Worm (Caenorhabditis elegans) whole organism, L4 larva: ENCODE measurements around the gene R03G8.3.

Source experiments
- D1046.2 ChIP-seq: fragments of 200-800 bp; sonication (Bioruptor generic); IDR thresholded peaks from 2 replicates; pipeline ENCODE4 v1.3.6; 2022; ENCODE audit warnings: missing genetic modification characterization, missing compliant biosample characterization
- F10B5.3 ChIP-seq: sonication (generic microtip); optimal IDR thresholded peaks from 2 replicates; lab custom pipeline; 2016; ENCODE audit warnings: mild to moderate bottlenecking, missing genetic modification characterization, missing compliant biosample characterization
- F37D6.2 ChIP-seq: sonication (generic microtip); optimal IDR thresholded peaks from 2 replicates; lab custom pipeline; 2016; ENCODE audit warnings: mild to moderate bottlenecking, missing genetic modification characterization, missing compliant biosample characterization
- T26A8.4 ChIP-seq: fragments of 200-800 bp; sonication (Bioruptor generic); IDR thresholded peaks from 2 replicates; pipeline ENCODE4 v1.3.6; 2022; ENCODE audit warnings: missing genetic modification characterization, missing compliant biosample characterization
- Y105C5A.15 ChIP-seq: fragments of 200-800 bp; sonication (Bioruptor generic); IDR thresholded peaks from 2 replicates; pipeline ENCODE4 v1.3.6; 2022; ENCODE audit warnings: missing genetic modification characterization, missing compliant biosample characterization
- Y5F2A.4 ChIP-seq: fragments of 200-800 bp; sonication (Bioruptor generic); optimal IDR thresholded peaks from 2 replicates; lab custom pipeline; 2018; ENCODE audit warnings: mild to moderate bottlenecking, missing genetic modification characterization, missing compliant biosample characterization
- ZK337.2 ChIP-seq: fragments of 200-800 bp; sonication (Bioruptor generic); IDR thresholded peaks from 2 replicates; pipeline ENCODE4 v1.3.6; 2022; ENCODE audit warnings: missing genetic modification reagents, missing genetic modification characterization, missing compliant biosample characterization
- aha-1 ChIP-seq: fragments of 150-350 bp; peaks from one replicate; lab custom pipeline; 2014; ENCODE audit warnings: missing biosample characterization, missing genetic modification characterization
- arid-1 ChIP-seq: fragments of 200-800 bp; sonication (Bioruptor generic); conservative IDR thresholded peaks from 2 replicates; pipeline ENCODE4 v1.3.6; 2022; ENCODE audit warnings: missing genetic modification reagents, missing genetic modification characterization, missing compliant biosample characterization
- ces-1 ChIP-seq: fragments of 150-350 bp; sonication (generic microtip); optimal IDR thresholded peaks from 4 replicates; lab custom pipeline; 2014; ENCODE audit warnings: missing biosample characterization, missing genetic modification reagents, missing genetic modification characterization
- daf-8 ChIP-seq: fragments of 200-800 bp; sonication (Bioruptor generic); IDR thresholded peaks from 2 replicates; pipeline ENCODE4 v1.3.6; 2022; ENCODE audit warnings: missing genetic modification characterization, missing compliant biosample characterization
- dmd-6 ChIP-seq: fragments of 200-800 bp; sonication (Bioruptor generic); IDR thresholded peaks from 2 replicates; pipeline ENCODE4 v1.3.6; 2022; ENCODE audit warnings: missing genetic modification reagents, missing genetic modification characterization, missing compliant biosample characterization
- dmd-9 ChIP-seq: fragments of 200-800 bp; sonication (Bioruptor generic); IDR thresholded peaks from 2 replicates; pipeline ENCODE4 v1.3.6; 2022; ENCODE audit warnings: missing genetic modification reagents, missing genetic modification characterization, missing compliant biosample characterization
- duxl-1 ChIP-seq: sonication (generic microtip); optimal IDR thresholded peaks from 2 replicates; lab custom pipeline; 2016; ENCODE audit warnings: mild to moderate bottlenecking, missing genetic modification characterization, moderate library complexity, missing compliant biosample characterization; ENCODE audit not compliant: poor library complexity
- dve-1 ChIP-seq: sonication (generic microtip); optimal IDR thresholded peaks from 2 replicates; lab custom pipeline; 2017; ENCODE audit warnings: antibody characterized with exemption, mild to moderate bottlenecking, missing genetic modification characterization, missing compliant biosample characterization; ENCODE audit not compliant: insufficient read depth
- fkh-10 ChIP-seq: fragments of 150-350 bp; optimal IDR thresholded peaks from 2 replicates; lab custom pipeline; 2014; ENCODE audit warnings: missing biosample characterization, missing genetic modification reagents, missing genetic modification characterization
- gei-8 ChIP-seq: fragments of 200-800 bp; sonication (Bioruptor generic); optimal IDR thresholded peaks from 2 replicates; lab custom pipeline; 2018; ENCODE audit warnings: mild to moderate bottlenecking, missing genetic modification characterization, missing compliant biosample characterization
- hif-1 ChIP-seq, 2 experiments: sonication (generic microtip); optimal IDR thresholded peaks; 2 replicates each; lab custom pipeline; 2016 to 2017; ENCODE audit warnings: missing compliant biosample characterization in 2 of 2, missing genetic modification characterization in 2 of 2, missing genetic modification reagents in 2 of 2, missing genotype in 2 of 2, mild to moderate bottlenecking in 1 of 2
- hlh-11 ChIP-seq: fragments of 200-800 bp; sonication (Bioruptor generic); optimal IDR thresholded peaks from 2 replicates; lab custom pipeline; 2018; ENCODE audit warnings: mild to moderate bottlenecking, missing genetic modification characterization, missing compliant biosample characterization
- hlh-30 ChIP-seq: sonication (generic microtip); optimal IDR thresholded peaks from 2 replicates; lab custom pipeline; 2017; ENCODE audit warnings: antibody characterized with exemption, mild to moderate bottlenecking, missing genetic modification characterization, missing compliant biosample characterization; ENCODE audit not compliant: insufficient read depth
- hmg-1.1 ChIP-seq: fragments of 200-800 bp; sonication (Bioruptor generic); IDR thresholded peaks from 2 replicates; pipeline ENCODE4 v1.3.6; 2022; ENCODE audit warnings: missing genetic modification reagents, missing genetic modification characterization, missing compliant biosample characterization
- lim-7 ChIP-seq: fragments of 200-800 bp; sonication (Bioruptor generic); IDR thresholded peaks from 2 replicates; pipeline ENCODE4 v1.3.6; 2022; ENCODE audit warnings: missing genetic modification characterization, missing compliant biosample characterization
- lin-13 ChIP-seq: fragments of 150-350 bp; optimal IDR thresholded peaks from 2 replicates; lab custom pipeline; 2014; ENCODE audit warnings: missing biosample characterization, missing genetic modification reagents, missing genetic modification characterization
- lir-3 ChIP-seq: sonication (generic microtip); optimal IDR thresholded peaks from 2 replicates; lab custom pipeline; 2016; ENCODE audit warnings: mild to moderate bottlenecking, missing genetic modification characterization, missing compliant biosample characterization
- madf-5 ChIP-seq, 2 experiments: fragments of 200-800 bp; sonication (Bioruptor generic); IDR thresholded peaks; 2 replicates each; pipeline ENCODE4 v1.3.6; 2022; ENCODE audit warnings: missing compliant biosample characterization in 2 of 2, missing genetic modification characterization in 2 of 2
- madf-9 ChIP-seq: fragments of 200-800 bp; sonication (Bioruptor generic); conservative IDR thresholded peaks from 2 replicates; pipeline ENCODE4 v1.3.6; 2022; ENCODE audit warnings: missing genetic modification reagents, missing genetic modification characterization, missing compliant biosample characterization
- mdl-1 ChIP-seq, 2 experiments: fragments of 150-350 bp in 1 of 2; sonication (generic microtip) in 1 of 2; optimal IDR thresholded peaks; 2 replicates each; lab custom pipeline; 2014 to 2017; ENCODE audit warnings: missing biosample characterization in 2 of 2, missing genetic modification characterization in 2 of 2
- mes-2 ChIP-seq: sonication (generic microtip); optimal IDR thresholded peaks from 2 replicates; lab custom pipeline; 2016; ENCODE audit warnings: missing genotype, mild to moderate bottlenecking, missing genetic modification characterization, missing compliant biosample characterization; ENCODE audit not compliant: poor library complexity, severe bottlenecking
- mxl-3 ChIP-seq: fragments of 200-800 bp; sonication (Bioruptor generic); optimal IDR thresholded peaks from 2 replicates; lab custom pipeline; 2018; ENCODE audit warnings: mild to moderate bottlenecking, missing genetic modification characterization, missing compliant biosample characterization
- nhr-6 ChIP-seq: fragments of 150-350 bp; optimal IDR thresholded peaks from 2 replicates; lab custom pipeline; 2014; ENCODE audit warnings: missing biosample characterization, missing genetic modification characterization
- pha-4 ChIP-seq, 2 experiments: fragments of 150-350 bp in 1 of 2; fragments of 200-800 bp in 1 of 2; sonication (Bioruptor generic) in 1 of 2; IDR thresholded peaks in 1 of 2; optimal IDR thresholded peaks in 1 of 2; 2 replicates each; pipeline versions ENCODE4 v1.3.6 to Lab custom; 2014 to 2022; ENCODE audit warnings: missing genetic modification characterization in 2 of 2, missing genetic modification reagents in 2 of 2, missing biosample characterization in 1 of 2, missing compliant biosample characterization in 1 of 2
- php-3 ChIP-seq: fragments of 200-800 bp; sonication (Bioruptor generic); IDR thresholded peaks from 2 replicates; pipeline ENCODE4 v1.3.6; 2022; ENCODE audit warnings: missing genetic modification reagents, missing genetic modification characterization, missing compliant biosample characterization
- rbr-2 ChIP-seq: sonication (generic microtip); optimal IDR thresholded peaks from 2 replicates; lab custom pipeline; 2016; ENCODE audit warnings: missing genotype, missing genetic modification characterization, missing compliant biosample characterization
- saeg-2 ChIP-seq: fragments of 200-800 bp; sonication (Bioruptor generic); IDR thresholded peaks from 2 replicates; pipeline ENCODE4 v1.3.6; 2022; ENCODE audit warnings: missing genetic modification reagents, missing genetic modification characterization, missing compliant biosample characterization
- sdz-12 ChIP-seq: fragments of 200-800 bp; sonication (Bioruptor generic); optimal IDR thresholded peaks from 2 replicates; lab custom pipeline; 2018; ENCODE audit warnings: mild to moderate bottlenecking, missing genetic modification characterization, missing compliant biosample characterization
- tag-97 ChIP-seq: fragments of 200-800 bp; sonication (Bioruptor generic); IDR thresholded peaks from 2 replicates; pipeline ENCODE4 v1.3.6; 2022; ENCODE audit warnings: missing genetic modification characterization, missing compliant biosample characterization
- tra-1 ChIP-seq: fragments of 200-800 bp; sonication (Bioruptor generic); IDR thresholded peaks from 2 replicates; pipeline ENCODE4 v1.3.6; 2022; ENCODE audit warnings: missing genetic modification reagents, missing genetic modification characterization, missing compliant biosample characterization
- vab-7 ChIP-seq: fragments of 200-800 bp; sonication (Bioruptor generic); IDR thresholded peaks from 2 replicates; pipeline ENCODE4 v1.3.6; 2022; ENCODE audit warnings: missing genetic modification reagents, missing genetic modification characterization, missing compliant biosample characterization
- zfp-3 ChIP-seq: fragments of 200-800 bp; sonication (Bioruptor generic); conservative IDR thresholded peaks from 2 replicates; pipeline ENCODE4 v1.3.6; 2022; ENCODE audit warnings: missing genetic modification reagents, missing genetic modification characterization, missing compliant biosample characterization
- zip-2 ChIP-seq: fragments of 150-350 bp; optimal IDR thresholded peaks from 2 replicates; lab custom pipeline; 2014; ENCODE audit warnings: missing biosample characterization, missing genetic modification characterization
- ztf-7 ChIP-seq: fragments of 150-350 bp; optimal IDR thresholded peaks from 2 replicates; lab custom pipeline; 2014; ENCODE audit warnings: missing biosample characterization, missing genetic modification characterization

The R03G8.3 gene

DNA sequence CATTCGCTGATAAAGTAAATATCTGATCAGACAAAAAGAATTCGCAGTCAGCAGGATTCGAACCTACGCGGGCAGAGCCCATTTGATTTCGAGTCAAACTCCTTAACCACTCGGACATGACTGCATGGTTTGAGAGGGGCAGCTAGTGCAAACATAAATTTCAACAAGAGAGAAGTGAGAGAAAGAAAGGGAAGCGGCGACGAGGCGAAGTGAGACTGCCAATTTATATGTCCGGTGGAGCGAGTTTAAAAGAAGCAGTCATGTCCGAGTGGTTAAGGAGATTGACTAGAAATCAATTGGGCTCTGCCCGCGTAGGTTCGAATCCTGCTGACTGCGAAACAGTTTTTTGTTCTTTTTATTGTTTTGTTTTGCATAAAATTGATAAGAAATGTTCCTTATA is 44.4 kb upstream of the R03G8.3 start (continued):
- TF ChIP-seq mdl-1 (tag; optimal IDR thresholded peaks at IDR 0.05; lab: Kevin White, UChicago) (peak; percentile 66 to 75), zip-2 (tag; lab: Kevin White, UChicago) (peak; percentile 80), nhr-6 (tag; lab: Kevin White, UChicago) (peak; percentile 70), hmg-1.1 (GFP tag; lab: Robert Waterston, UW) (peak; percentile 99), duxl-1 (tag; lab: Kevin White, UChicago) (peak; percentile 88), hif-1 (tag; optimal IDR thresholded peaks at IDR 0.05; lab: Kevin White, UChicago) (peak; percentile 55 to 63), D1046.2 (GFP tag; lab: Robert Waterston, UW) (peak; percentile 78), sdz-12 (peak; percentile 95), vab-7 (GFP tag; lab: Robert Waterston, UW) (peak; percentile 96), mxl-3 (GFP tag; lab: Kevin White, UChicago) (peak; percentile 63), ces-1 (peak; percentile 35), daf-8 (GFP tag; lab: Robert Waterston, UW) (0 out of 2 replicates have a peak, but pooled peaks have one; percentile 35), dve-1 (peak; percentile 88), ztf-7 (tag; lab: Kevin White, UChicago) (peak; percentile 77), madf-5 (GFP tag; IDR thresholded peaks at IDR 0.05; lab: Robert Waterston, UW) (peak; percentile 74 to 92; a peak in 3 of 4 replicates), zfp-3 (GFP tag; lab: Robert Waterston, UW) (peak; percentile 64; the same call in 1 of the 2 replicates), F37D6.2 (peak; percentile 85), ZK337.2 (peak; percentile 91), lim-7 (GFP tag; lab: Robert Waterston, UW) (peak; percentile 95), Y5F2A.4 (peak; percentile 81), lin-13 (GFP tag; lab: Kevin White, UChicago) (peak; percentile 75), hlh-30 (tag; lab: Kevin White, UChicago) (peak; percentile 79), mes-2 (tag; lab: Kevin White, UChicago) (peak; percentile 82), rbr-2 (tag; lab: Kevin White, UChicago) (peak; percentile 89), dmd-6 (GFP tag; lab: Robert Waterston, UW) (peak; percentile 87), F10B5.3 (tag; lab: Kevin White, UChicago) (peak; percentile 57), Y105C5A.15 (GFP tag; lab: Robert Waterston, UW) (peak; percentile 93), gei-8 (GFP tag; lab: Kevin White, UChicago) (peak; percentile 95), php-3 (peak; percentile 86), arid-1 (GFP tag; lab: Robert Waterston, UW) (peak; percentile 95), tra-1 (GFP tag; lab: Robert Waterston, UW) (peak; percentile 88), madf-9 (GFP tag; lab: Robert Waterston, UW) (peak; percentile 95), aha-1 (tag; lab: Kevin White, UChicago) (peak; percentile 100), T26A8.4 (GFP tag; lab: Robert Waterston, UW) (peak; percentile 96), tag-97 (GFP tag; lab: Robert Waterston, UW) (0 out of 2 replicates have a peak, but pooled peaks have one; percentile 50), lir-3 (tag; lab: Kevin White, UChicago) (peak; percentile 73), dmd-9 (GFP tag; lab: Robert Waterston, UW) (peak; percentile 93), hlh-11 (tag; lab: Kevin White, UChicago) (peak; percentile 75), pha-4 (GFP tag; IDR thresholded peaks at IDR 0.05; lab: Robert Waterston, UW) (peak; percentile 96; the same call in 1 of the 2 replicates), pha-4 (tag; optimal IDR thresholded peaks at IDR 0.05; lab: Kevin White, UChicago) (peak; percentile 11), fkh-10 (peak; percentile 81), saeg-2 (GFP tag; lab: Robert Waterston, UW) (peak; percentile 87)
